Worm (Caenorhabditis elegans): Measurements from ENCODE around the gene jmjd-3.1.

ce11 chrX:8592881-8593280 lies 22.0 kb downstream of the jmjd-3.1 start, which contains the start of gene nlp-7:
- TF ChIP-seq nhr-237 (tag; optimal IDR thresholded peaks at IDR 0.05), result no peak
- TF ChIP-seq lin-35 (GFP tag; optimal IDR thresholded peaks at IDR 0.05), result no peak
- no peak for TF ChIP-seq mep-1 (tag; optimal IDR thresholded peaks at IDR 0.05)
- TF ChIP-seq ceh-82 (tag; optimal IDR thresholded peaks at IDR 0.05), result no peak
- TF ChIP-seq fkh-4 (tag; optimal IDR thresholded peaks at IDR 0.05; ENCODE audit: borderline replicate concordance), result no peak
- no peak for TF ChIP-seq lin-39 (tag; optimal IDR thresholded peaks at IDR 0.05)
- TF ChIP-seq zag-1 (tag; optimal IDR thresholded peaks at IDR 0.05), result no peak
- TF ChIP-seq pqm-1 (tag; optimal IDR thresholded peaks at IDR 0.05), result no peak
- TF ChIP-seq sox-4 (tag; optimal IDR thresholded peaks at IDR 0.05), result no peak
